Worm (Caenorhabditis elegans) whole organism, L1 larva: Measurements from ENCODE around the gene pqn-54.

Experiments used
- C34B4.2 ChIP-seq: sonication (generic microtip); optimal IDR thresholded peaks from 2 replicates; lab custom pipeline; 2017; ENCODE audit warnings: mild to moderate bottlenecking, missing genetic modification characterization, missing compliant biosample characterization
- F16B12.6 ChIP-seq: fragments of 150-350 bp; optimal IDR thresholded peaks from 2 replicates; lab custom pipeline; 2014; ENCODE audit warnings: missing biosample characterization, missing genetic modification characterization
- aly-2 ChIP-seq: fragments of 150-350 bp; optimal IDR thresholded peaks from 2 replicates; lab custom pipeline; 2014; ENCODE audit warnings: missing biosample characterization, missing genetic modification characterization
- ceh-90 ChIP-seq: sonication (generic microtip); optimal IDR thresholded peaks from 2 replicates; lab custom pipeline; 2016; ENCODE audit warnings: missing genetic modification characterization, missing compliant biosample characterization
- efl-1 ChIP-seq, 4 experiments: fragments of 150-350 bp; optimal IDR thresholded peaks in 3 of 4; peaks in 1 of 4; 1 replicate in 1 of 4; 2 replicates in 3 of 4; lab custom pipeline; 2014; ENCODE audit warnings: missing biosample characterization in 2 of 4, missing genetic modification characterization in 2 of 4, missing genetic modification reagents in 2 of 4
- efl-3 ChIP-seq: fragments of 200-800 bp; sonication (Bioruptor generic); optimal IDR thresholded peaks from 2 replicates; lab custom pipeline; 2018; ENCODE audit warnings: mild to moderate bottlenecking, missing genetic modification characterization, missing compliant biosample characterization
- elt-2 ChIP-seq: sonication (generic microtip); optimal IDR thresholded peaks from 2 replicates; lab custom pipeline; 2016; ENCODE audit warnings: missing genetic modification characterization, mild to moderate bottlenecking, inconsistent platforms, missing compliant biosample characterization, missing genetic modification reagents
- hpl-2 ChIP-seq: fragments of 150-350 bp; optimal IDR thresholded peaks from 2 replicates; lab custom pipeline; 2014; ENCODE audit warnings: missing biosample characterization, missing genetic modification reagents, missing genetic modification characterization
- jun-1 ChIP-seq: fragments of 150-350 bp; optimal IDR thresholded peaks from 2 replicates; lab custom pipeline; 2014; ENCODE audit warnings: missing biosample characterization, missing genetic modification reagents, missing genetic modification characterization
- lin-15B ChIP-seq: fragments of 150-350 bp; sonication (generic microtip); optimal IDR thresholded peaks from 3 replicates; lab custom pipeline; 2014; ENCODE audit warnings: missing biosample characterization, missing genetic modification characterization
- lsy-2 ChIP-seq, 2 experiments: fragments of 150-350 bp; optimal IDR thresholded peaks; 2 replicates each; lab custom pipeline; 2014; ENCODE audit warnings: missing biosample characterization in 2 of 2, missing genetic modification characterization in 2 of 2
- mep-1 ChIP-seq: fragments of 150-350 bp; optimal IDR thresholded peaks from 2 replicates; lab custom pipeline; 2014; ENCODE audit warnings: missing biosample characterization, missing genetic modification characterization
- nhr-12 ChIP-seq: sonication (generic microtip); optimal IDR thresholded peaks from 2 replicates; lab custom pipeline; 2017; ENCODE audit warnings: missing biosample characterization, missing genetic modification characterization
- nhr-77 ChIP-seq: fragments of 150-350 bp; optimal IDR thresholded peaks from 2 replicates; lab custom pipeline; 2014; ENCODE audit warnings: missing biosample characterization, missing genetic modification characterization
- nhr-84 ChIP-seq: sonication (generic microtip); optimal IDR thresholded peaks from 2 replicates; lab custom pipeline; 2017; ENCODE audit warnings: missing biosample characterization, missing genetic modification characterization
- pag-3 ChIP-seq: sonication (generic microtip); optimal IDR thresholded peaks from 2 replicates; lab custom pipeline; 2017; ENCODE audit warnings: missing genetic modification characterization, mild to moderate bottlenecking, missing compliant biosample characterization, antibody characterized with exemption, borderline replicate concordance; ENCODE audit not compliant: insufficient read depth
- rnt-1 ChIP-seq: sonication (generic microtip); optimal IDR thresholded peaks from 2 replicates; lab custom pipeline; 2016; ENCODE audit warnings: mild to moderate bottlenecking, missing genetic modification characterization, moderate library complexity, missing compliant biosample characterization
- snu-23 ChIP-seq: sonication (generic microtip); optimal IDR thresholded peaks from 2 replicates; lab custom pipeline; 2016; ENCODE audit warnings: missing genetic modification characterization, missing compliant biosample characterization
- swsn-7 ChIP-seq: sonication (generic microtip); optimal IDR thresholded peaks from 2 replicates; lab custom pipeline; 2016; ENCODE audit warnings: missing genetic modification characterization, missing compliant biosample characterization
- unc-62 ChIP-seq: fragments of 150-350 bp; optimal IDR thresholded peaks from 2 replicates; lab custom pipeline; 2014; ENCODE audit warnings: missing biosample characterization, missing genetic modification reagents, missing genetic modification characterization
- xbp-1 ChIP-seq: sonication (generic microtip); optimal IDR thresholded peaks from 2 replicates; lab custom pipeline; 2016; ENCODE audit warnings: missing genetic modification characterization, missing compliant biosample characterization

Gene pqn-54

DNA sequence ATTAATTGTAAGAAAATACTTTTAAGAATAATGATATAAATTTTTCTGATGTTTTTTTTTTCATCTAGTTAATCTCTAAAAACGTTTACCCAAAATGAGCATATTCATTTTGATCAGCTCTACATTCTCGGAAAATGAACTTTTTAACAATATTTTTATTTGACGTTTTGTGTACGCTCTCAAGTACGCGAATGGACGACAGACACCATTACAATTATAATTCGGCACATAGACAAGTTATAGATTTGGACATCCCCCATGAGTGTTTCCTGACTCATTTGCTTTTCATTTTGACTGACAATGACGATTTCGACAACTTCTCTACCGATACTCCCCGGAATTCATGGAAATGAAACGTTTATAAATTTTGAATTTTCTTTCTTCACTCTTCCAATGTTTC is 34.4 kb downstream of the pqn-54 start, which contains the start of gene sru-27:
sru-27 (plus strand) TSS at position 301 of the 400 bp plus-strand sequence.
- no peak for TF ChIP-seq jun-1 (tag; lab: Kevin White, UChicago)
- TF ChIP-seq C34B4.2 (tag; lab: Kevin White, UChicago): no peak
- no peak for TF ChIP-seq snu-23 (GFP tag; lab: Kevin White, UChicago)
- no peak for TF ChIP-seq unc-62
- TF ChIP-seq nhr-84: no peak
- TF ChIP-seq aly-2 (tag; lab: Kevin White, UChicago): no peak
- no peak for TF ChIP-seq elt-2 (tag; lab: Kevin White, UChicago)
- TF ChIP-seq, all 84 proteins: peak for 0

DNA sequence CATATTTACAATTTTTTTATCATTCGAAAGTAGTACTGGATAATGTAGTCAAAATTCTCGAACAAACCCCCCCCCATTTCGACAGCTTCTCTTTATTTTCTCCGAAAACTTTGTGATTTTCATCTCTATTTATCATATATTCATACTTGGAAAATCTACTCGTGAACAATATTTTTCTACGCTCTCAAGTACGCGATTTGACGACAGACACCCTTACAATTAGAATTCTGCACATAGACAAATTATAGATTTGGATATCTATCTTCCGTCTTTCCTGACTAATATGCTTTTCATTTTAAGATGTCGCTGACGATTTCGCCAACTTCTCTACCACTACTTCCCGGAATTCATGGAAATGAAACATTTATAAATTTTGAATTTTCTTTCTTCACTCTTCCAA is 41.2 kb downstream of the pqn-54 start, which contains the start of gene sru-28:
sru-28 (plus strand) TSS at position 301 of the 400 bp plus-strand sequence.
- no peak for TF ChIP-seq nhr-77 (tag; lab: Kevin White, UChicago)
- no peak for TF ChIP-seq hpl-2 (GFP tag; lab: Kevin White, UChicago)
- TF ChIP-seq lsy-2 (tag; optimal IDR thresholded peaks at IDR 0.05; lab: Kevin White, UChicago): no peak
- no peak for TF ChIP-seq swsn-7 (tag; lab: Kevin White, UChicago)
- TF ChIP-seq efl-1 (optimal IDR thresholded peaks at IDR 0.05; lab: Kevin White, UChicago): no peak
- TF ChIP-seq efl-1 (GFP tag; optimal IDR thresholded peaks at IDR 0.05 in 1 of 2; lab: Kevin White, UChicago): no peak
- no peak for TF ChIP-seq ceh-90 (tag; lab: Kevin White, UChicago)
- no peak for TF ChIP-seq rnt-1
- TF ChIP-seq lin-15B (tag; lab: Kevin White, UChicago): no peak
- no peak for TF ChIP-seq nhr-12 (tag; lab: Kevin White, UChicago)
- no peak for TF ChIP-seq F16B12.6 (tag; lab: Kevin White, UChicago)
- no peak for TF ChIP-seq pag-3 (tag; lab: Kevin White, UChicago)
- no peak for TF ChIP-seq xbp-1 (tag; lab: Kevin White, UChicago)
- TF ChIP-seq mep-1 (tag; lab: Kevin White, UChicago): no peak

DNA sequence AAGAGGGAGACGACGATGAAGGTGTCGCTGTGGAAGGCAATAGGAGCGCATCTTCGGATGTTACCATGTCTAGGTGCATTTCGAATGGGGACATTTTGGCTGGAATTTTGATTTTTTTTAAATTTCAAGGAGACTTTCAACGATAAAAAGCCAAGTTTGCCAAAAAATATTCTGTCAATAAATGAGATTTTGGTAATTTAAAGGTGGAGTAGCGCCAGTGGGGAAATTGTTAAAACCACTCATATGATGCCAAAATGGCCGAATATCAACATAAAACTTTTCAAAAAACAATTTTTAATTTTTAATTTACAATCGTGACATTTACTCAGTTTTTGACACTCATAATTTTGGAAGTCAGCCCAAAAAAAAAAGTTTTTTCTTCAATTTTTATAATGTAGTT is 46.7 kb downstream of the pqn-54 start, which contains the start of gene nhr-260:
nhr-260 (minus strand) TSS at position 101 of the 400 bp plus-strand sequence.
- TF ChIP-seq efl-3 (GFP tag; lab: Kevin White, UChicago): no peak
- TF ChIP-seq efl-1 (optimal IDR thresholded peaks at IDR 0.05; lab: Kevin White, UChicago): no peak
- peak in 1 of 2 experiments; percentile 78 for TF ChIP-seq efl-1 (GFP tag; optimal IDR thresholded peaks at IDR 0.05 in 1 of 2; lab: Kevin White, UChicago)
